Worm (Caenorhabditis elegans): ENCODE results near the gene C35D10.5.

- TF ChIP-seq W03F9.2 (tag; optimal IDR thresholded peaks at IDR 0.05): no peak
- TF ChIP-seq dao-5 (tag; optimal IDR thresholded peaks at IDR 0.05): no peak
- TF ChIP-seq him-1 (tag; optimal IDR thresholded peaks at IDR 0.05): no peak
Observed at ce11 chrIII:4883429-4883828, 21.3 kb downstream of the C35D10.5 start, which contains the start of gene clec-5.

All from whole organism, L4/young adult.